Worm (Caenorhabditis elegans) whole organism, L1 larva: ENCODE measurements around the gene gap-2.

Experiments used
- efl-1 ChIP-seq, 4 experiments: fragments of 150-350 bp; optimal IDR thresholded peaks in 3 of 4; peaks in 1 of 4; 1 replicate in 1 of 4; 2 replicates in 3 of 4; lab custom pipeline; 2014; ENCODE audit warnings: missing biosample characterization in 2 of 4, missing genetic modification characterization in 2 of 4, missing genetic modification reagents in 2 of 4
- elt-3 ChIP-seq, 6 experiments: fragments of 150-350 bp in 1 of 6; sonication (generic microtip); optimal IDR thresholded peaks; 2 replicates each; lab custom pipeline; 2017 to 2018; ENCODE audit warnings: missing biosample characterization in 6 of 6, missing genetic modification characterization in 6 of 6, inconsistent platforms in 1 of 6
- fos-1 ChIP-seq: fragments of 150-350 bp; optimal IDR thresholded peaks from 2 replicates; lab custom pipeline; 2014; ENCODE audit warnings: missing biosample characterization, missing genetic modification characterization
- lin-15B ChIP-seq: fragments of 150-350 bp; sonication (generic microtip); optimal IDR thresholded peaks from 3 replicates; lab custom pipeline; 2014; ENCODE audit warnings: missing biosample characterization, missing genetic modification characterization
- mdl-1 ChIP-seq, 2 experiments: fragments of 150-350 bp; optimal IDR thresholded peaks; 2 replicates each; lab custom pipeline; 2014 to 2017; ENCODE audit warnings: missing biosample characterization in 2 of 2, missing genetic modification characterization in 2 of 2, inconsistent platforms in 1 of 2
- mep-1 ChIP-seq: fragments of 150-350 bp; optimal IDR thresholded peaks from 2 replicates; lab custom pipeline; 2014; ENCODE audit warnings: missing biosample characterization, missing genetic modification characterization
- pag-3 ChIP-seq: sonication (generic microtip); optimal IDR thresholded peaks from 2 replicates; lab custom pipeline; 2017; ENCODE audit warnings: missing genetic modification characterization, mild to moderate bottlenecking, missing compliant biosample characterization, antibody characterized with exemption, borderline replicate concordance; ENCODE audit not compliant: insufficient read depth

DNA sequence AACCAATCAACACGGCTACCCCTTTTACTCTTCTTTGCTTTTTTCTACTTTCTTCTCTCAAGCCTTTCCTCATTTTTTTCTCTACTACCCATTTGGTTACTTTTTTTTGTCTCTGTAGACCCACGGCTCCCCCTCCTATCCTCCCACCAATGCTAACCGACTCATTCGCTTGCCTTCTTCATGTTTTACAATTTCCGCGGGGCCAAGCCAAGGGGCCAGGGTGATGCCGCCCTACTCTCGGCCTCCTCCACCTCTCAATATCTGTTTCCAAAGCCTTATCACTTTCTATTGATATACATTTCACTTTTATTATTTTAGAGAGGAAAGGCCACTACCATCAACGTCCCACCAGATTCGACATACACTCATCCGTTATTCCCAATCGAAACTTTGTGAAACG lies 71.1 kb downstream of the gap-2 start, which contains the start of gene F49E2.5:
- TF ChIP-seq mep-1 (tag; lab: Kevin White, UChicago) (no peak), efl-1 (optimal IDR thresholded peaks at IDR 0.05; lab: Kevin White, UChicago) (no peak), efl-1 (GFP tag; optimal IDR thresholded peaks at IDR 0.05 in 1 of 2; lab: Kevin White, UChicago) (no peak), mdl-1 (tag; optimal IDR thresholded peaks at IDR 0.05; lab: Kevin White, UChicago) (no peak), fos-1 (tag; lab: Kevin White, UChicago) (no peak), elt-3 (tag; optimal IDR thresholded peaks at IDR 0.05; lab: Kevin White, UChicago) (no peak), pag-3 (no peak), lin-15B (tag; lab: Kevin White, UChicago) (no peak)
